Worm (Caenorhabditis elegans) whole organism, midembryonic: ENCODE results near the gene T24C2.3.

Source experiments
- klf-2 ChIP-seq: fragments of 200-800 bp; sonication (Bioruptor generic); conservative IDR thresholded peaks from 2 replicates; pipeline ENCODE4 v1.3.6; 2022; ENCODE audit warnings: missing genetic modification reagents, missing genetic modification characterization, missing compliant biosample characterization
- ref-1 ChIP-seq: fragments of 200-800 bp; sonication (Bioruptor generic); conservative IDR thresholded peaks from 2 replicates; pipeline ENCODE4 v1.3.6; 2022; ENCODE audit warnings: missing genetic modification reagents, missing genetic modification characterization, missing compliant biosample characterization
- tab-1 ChIP-seq: fragments of 200-800 bp; sonication (Bioruptor generic); IDR thresholded peaks from 2 replicates; pipeline ENCODE4 v1.3.6; 2022; ENCODE audit warnings: missing genetic modification characterization, missing compliant biosample characterization
- ztf-29 ChIP-seq: fragments of 200-800 bp; sonication (Bioruptor generic); IDR thresholded peaks from 2 replicates; pipeline ENCODE4 v1.3.6; 2022; ENCODE audit warnings: missing genetic modification reagents, missing genetic modification characterization, missing compliant biosample characterization

ce11 chrX:14557936-14558554 lies 14.7 kb downstream of the T24C2.3 start, which contains the start of gene nhr-3:
- no peak for TF ChIP-seq ztf-29
- TF ChIP-seq klf-2 = no peak
- TF ChIP-seq ref-1 (GFP tag; lab: Robert Waterston, UW) = no peak
- TF ChIP-seq tab-1 (GFP tag; lab: Robert Waterston, UW) = no peak
